Fruit fly (Drosophila melanogaster) whole organism, embryonic: ENCODE measurements around the gene CG32720.

ENCODE experiments used
- Abd-B ChIP-seq: fragments of 200-800 bp; sonication (Bioruptor generic); optimal IDR thresholded peaks from 2 replicates; lab custom pipeline; 2018; ENCODE audit warnings: missing biosample characterization, mild to moderate bottlenecking, missing genetic modification characterization, moderate library complexity
- Adf1 ChIP-seq: fragments of 200-800 bp; sonication (Bioruptor generic); IDR thresholded peaks from 2 replicates; pipeline ENCODE4 v1.3.6; 2022; ENCODE audit warnings: missing biosample characterization, missing genetic modification characterization
- CG10431 ChIP-seq: fragments of 200-800 bp; sonication (Bioruptor generic); optimal IDR thresholded peaks from 3 replicates; lab custom pipeline; 2018; ENCODE audit warnings: missing biosample characterization, mild to moderate bottlenecking, missing genetic modification characterization
- CG10959 ChIP-seq: fragments of 200-800 bp; sonication (Bioruptor generic); IDR thresholded peaks from 2 replicates; pipeline ENCODE4 v1.3.6; 2022; ENCODE audit warnings: missing biosample characterization, missing genetic modification characterization
- CG11398 ChIP-seq: fragments of 200-800 bp; sonication (Bioruptor generic); optimal IDR thresholded peaks from 2 replicates; lab custom pipeline; 2016; ENCODE audit warnings: missing biosample characterization, missing genetic modification characterization
- CG14710 ChIP-seq: fragments of 200-800 bp; sonication (Bioruptor generic); optimal IDR thresholded peaks from 3 replicates; lab custom pipeline; 2019; ENCODE audit warnings: missing biosample characterization, mild to moderate bottlenecking, missing genetic modification characterization, moderate library complexity
- CG15696 ChIP-seq: fragments of 200-800 bp; sonication (Bioruptor generic); optimal IDR thresholded peaks from 2 replicates; lab custom pipeline; 2019; ENCODE audit warnings: missing biosample characterization, mild to moderate bottlenecking, missing genetic modification characterization, moderate library complexity
- CG16813 ChIP-seq: fragments of 200-800 bp; sonication (Bioruptor generic); IDR thresholded peaks from 3 replicates; pipeline ENCODE4 v1.3.6; 2022; ENCODE audit warnings: missing biosample characterization, missing genetic modification characterization; ENCODE audit not compliant: partially characterized antibody
- CG17829 ChIP-seq: fragments of 200-800 bp; optimal IDR thresholded peaks from 2 replicates; lab custom pipeline; 2019; ENCODE audit warnings: missing biosample characterization, mild to moderate bottlenecking, missing genetic modification characterization, moderate library complexity
- CG18262 ChIP-seq: fragments of 200-800 bp; optimal IDR thresholded peaks from 3 replicates; lab custom pipeline; 2019; ENCODE audit warnings: missing biosample characterization, mild to moderate bottlenecking, missing genetic modification characterization, moderate library complexity
- CG18476 ChIP-seq: fragments of 200-800 bp; sonication (Bioruptor generic); optimal IDR thresholded peaks from 2 replicates; lab custom pipeline; 2016; ENCODE audit warnings: missing biosample characterization, mild to moderate bottlenecking, missing genetic modification characterization
- CG2712 ChIP-seq: fragments of 200-800 bp; optimal IDR thresholded peaks from 3 replicates; lab custom pipeline; 2019; ENCODE audit warnings: missing biosample characterization, mild to moderate bottlenecking, missing genetic modification characterization, moderate library complexity
- CG30431 ChIP-seq: fragments of 200-800 bp; sonication (Bioruptor generic); optimal IDR thresholded peaks from 2 replicates; lab custom pipeline; 2017; ENCODE audit warnings: missing biosample characterization, missing genetic modification characterization
- CG34224 ChIP-seq: fragments of 200-800 bp; sonication (Bioruptor generic); IDR thresholded peaks from 3 replicates; pipeline ENCODE4 v1.3.6; 2022; ENCODE audit warnings: missing biosample characterization, missing genetic modification characterization; ENCODE audit not compliant: partially characterized antibody
- CG3847 ChIP-seq: fragments of 200-800 bp; sonication (Bioruptor generic); IDR thresholded peaks from 2 replicates; pipeline ENCODE4 v1.3.6; 2022; ENCODE audit warnings: missing biosample characterization, missing genetic modification characterization
- CG3995 ChIP-seq: fragments of 200-800 bp; sonication (Bioruptor generic); optimal IDR thresholded peaks from 3 replicates; lab custom pipeline; 2016; ENCODE audit warnings: missing biosample characterization, missing genetic modification characterization
- CG7556 ChIP-seq: fragments of 200-800 bp; sonication (Bioruptor generic); optimal IDR thresholded peaks from 2 replicates; lab custom pipeline; 2017; ENCODE audit warnings: missing biosample characterization, mild to moderate bottlenecking, missing genetic modification characterization
- CG8924 ChIP-seq: fragments of 200-800 bp; optimal IDR thresholded peaks from 3 replicates; lab custom pipeline; 2019; ENCODE audit warnings: missing biosample characterization, mild to moderate bottlenecking, missing genetic modification characterization, moderate library complexity
- CG9727 ChIP-seq: fragments of 200-800 bp; sonication (Bioruptor generic); optimal IDR thresholded peaks from 3 replicates; lab custom pipeline; 2017; ENCODE audit warnings: missing biosample characterization, mild to moderate bottlenecking, missing genetic modification characterization
- CoRest ChIP-seq: fragments of 200-800 bp; sonication (Bioruptor generic); optimal IDR thresholded peaks from 3 replicates; lab custom pipeline; 2018; ENCODE audit warnings: missing biosample characterization, mild to moderate bottlenecking, missing genetic modification characterization, moderate library complexity
- D19A ChIP-seq: fragments of 200-800 bp; optimal IDR thresholded peaks from 3 replicates; lab custom pipeline; 2019; ENCODE audit warnings: missing biosample characterization, mild to moderate bottlenecking, missing genetic modification characterization, moderate library complexity
- Dad ChIP-seq: fragments of 200-800 bp; sonication (Bioruptor generic); optimal IDR thresholded peaks from 3 replicates; lab custom pipeline; 2016; ENCODE audit warnings: missing biosample characterization, missing genetic modification characterization
- Dbx ChIP-seq: fragments of 200-800 bp; sonication (Bioruptor generic); IDR thresholded peaks from 3 replicates; pipeline ENCODE4 v1.3.6; 2022; ENCODE audit warnings: missing biosample characterization, missing genetic modification characterization
- Doc2 ChIP-seq: fragments of 200-800 bp; sonication (Bioruptor generic); IDR thresholded peaks from 2 replicates; pipeline ENCODE4 v1.3.6; 2022; ENCODE audit warnings: missing biosample characterization, missing genetic modification characterization
- Doc3 ChIP-seq: fragments of 200-800 bp; sonication (Bioruptor generic); IDR thresholded peaks from 3 replicates; pipeline ENCODE4 v1.3.6; 2022; ENCODE audit warnings: missing biosample characterization, missing genetic modification characterization; ENCODE audit not compliant: partially characterized antibody
- Fer1 ChIP-seq: fragments of 200-800 bp; sonication (Bioruptor generic); optimal IDR thresholded peaks from 2 replicates; lab custom pipeline; 2017; ENCODE audit warnings: missing biosample characterization, mild to moderate bottlenecking, missing genetic modification characterization
- Hr3 ChIP-seq: fragments of 200-800 bp; sonication (Bioruptor generic); optimal IDR thresholded peaks from 3 replicates; lab custom pipeline; 2016; ENCODE audit warnings: missing biosample characterization, missing genetic modification characterization
- Oli ChIP-seq: fragments of 200-800 bp; sonication (Bioruptor generic); optimal IDR thresholded peaks from 2 replicates; lab custom pipeline; 2018; ENCODE audit warnings: missing biosample characterization, mild to moderate bottlenecking, missing genetic modification characterization, moderate library complexity
- Ptx1 ChIP-seq: fragments of 200-800 bp; sonication (Bioruptor generic); IDR thresholded peaks from 2 replicates; pipeline ENCODE4 v1.3.6; 2022; ENCODE audit warnings: missing biosample characterization, missing genetic modification characterization
- Sox102F ChIP-seq: fragments of 200-800 bp; sonication (Bioruptor generic); optimal IDR thresholded peaks from 2 replicates; lab custom pipeline; 2018; ENCODE audit warnings: missing biosample characterization, mild to moderate bottlenecking, missing genetic modification characterization, moderate library complexity
- ara ChIP-seq: fragments of 200-800 bp; sonication (Bioruptor generic); IDR thresholded peaks from 2 replicates; pipeline ENCODE4 v1.3.6; 2022; ENCODE audit warnings: missing biosample characterization, missing genetic modification characterization
- ci ChIP-seq: fragments of 200-800 bp; sonication (Bioruptor generic); IDR thresholded peaks from 3 replicates; pipeline ENCODE4 v1.3.6; 2022; ENCODE audit warnings: missing biosample characterization, missing genetic modification characterization
- dan ChIP-seq: fragments of 200-800 bp; sonication (Bioruptor generic); IDR thresholded peaks from 2 replicates; pipeline ENCODE4 v1.3.6; 2022; ENCODE audit warnings: missing biosample characterization, missing genetic modification characterization
- dmrt99B ChIP-seq: fragments of 200-800 bp; sonication (Bioruptor generic); optimal IDR thresholded peaks from 2 replicates; lab custom pipeline; 2018; ENCODE audit warnings: missing biosample characterization, mild to moderate bottlenecking, missing genetic modification characterization, moderate library complexity
- fd96Cb ChIP-seq: fragments of 200-800 bp; sonication (Bioruptor generic); optimal IDR thresholded peaks from 2 replicates; lab custom pipeline; 2018; ENCODE audit warnings: missing biosample characterization, mild to moderate bottlenecking, missing genetic modification characterization, moderate library complexity
- gcm ChIP-seq: fragments of 200-800 bp; sonication (Bioruptor generic); optimal IDR thresholded peaks from 2 replicates; lab custom pipeline; 2019; ENCODE audit warnings: missing biosample characterization, mild to moderate bottlenecking, missing genetic modification characterization, moderate library complexity
- gem ChIP-seq: fragments of 200-800 bp; sonication (Bioruptor generic); optimal IDR thresholded peaks from 2 replicates; lab custom pipeline; 2019; ENCODE audit warnings: missing biosample characterization, mild to moderate bottlenecking, missing genetic modification characterization, moderate library complexity
- grau ChIP-seq: fragments of 200-800 bp; optimal IDR thresholded peaks from 3 replicates; lab custom pipeline; 2019; ENCODE audit warnings: missing biosample characterization, mild to moderate bottlenecking, missing genetic modification characterization, moderate library complexity
- gsb-n ChIP-seq: fragments of 200-800 bp; sonication (Bioruptor generic); optimal IDR thresholded peaks from 3 replicates; lab custom pipeline; 2018; ENCODE audit warnings: missing biosample characterization, mild to moderate bottlenecking, missing genetic modification characterization
- gt ChIP-seq: fragments of 200-800 bp; sonication (Bioruptor generic); IDR thresholded peaks from 2 replicates; pipeline ENCODE4 v1.3.6; 2022; ENCODE audit warnings: missing biosample characterization, missing genetic modification characterization
- h ChIP-seq: fragments of >200 bp; optimal IDR thresholded peaks from 2 replicates; lab custom pipeline; 2017
- knrl ChIP-seq: fragments of 200-800 bp; sonication (Bioruptor generic); IDR thresholded peaks from 3 replicates; pipeline ENCODE4 v1.3.6; 2022; ENCODE audit warnings: missing biosample characterization, missing genetic modification characterization; ENCODE audit not compliant: partially characterized antibody
- mam ChIP-seq: fragments of 200-800 bp; sonication (Bioruptor generic); optimal IDR thresholded peaks from 3 replicates; lab custom pipeline; 2016; ENCODE audit warnings: missing biosample characterization, missing genetic modification characterization
- nmo ChIP-seq: fragments of 200-800 bp; sonication (Bioruptor generic); optimal IDR thresholded peaks from 2 replicates; lab custom pipeline; 2018; ENCODE audit warnings: missing biosample characterization, mild to moderate bottlenecking, missing genetic modification characterization, moderate library complexity
- phol ChIP-seq: fragments of 200-800 bp; sonication (Bioruptor generic); optimal IDR thresholded peaks from 3 replicates; lab custom pipeline; 2018; ENCODE audit warnings: missing biosample characterization, mild to moderate bottlenecking, missing genetic modification characterization, moderate library complexity
- prd ChIP-seq, 3 experiments: fragments of >200 bp in 2 of 3; fragments of 200-800 bp in 1 of 3; sonication (Bioruptor generic) in 1 of 3; optimal IDR thresholded peaks in 2 of 3; IDR thresholded peaks in 1 of 3; 2 replicates in 2 of 3; 3 replicates in 1 of 3; pipeline versions ENCODE4 v1.3.6 to Lab custom; 2017 to 2022; ENCODE audit warnings: missing biosample characterization in 1 of 3, missing genetic modification characterization in 1 of 3
- rib ChIP-seq: fragments of 200-800 bp; sonication (Bioruptor generic); IDR thresholded peaks from 2 replicates; pipeline ENCODE4 v1.3.6; 2022; ENCODE audit warnings: missing biosample characterization, missing genetic modification characterization
- sob ChIP-seq: fragments of 200-800 bp; sonication (Bioruptor generic); IDR thresholded peaks from 2 replicates; pipeline ENCODE4 v1.3.6; 2022; ENCODE audit warnings: missing biosample characterization, missing genetic modification characterization
- tgo ChIP-seq: fragments of 200-800 bp; sonication (Bioruptor generic); IDR thresholded peaks from 3 replicates; pipeline ENCODE4 v1.3.6; 2022; ENCODE audit warnings: missing biosample characterization, missing genetic modification characterization
- twi ChIP-seq: fragments of 200-800 bp; optimal IDR thresholded peaks from 2 replicates; lab custom pipeline; 2019; ENCODE audit warnings: missing biosample characterization, mild to moderate bottlenecking, missing genetic modification characterization, moderate library complexity
- wor ChIP-seq: fragments of 200-800 bp; sonication (Bioruptor generic); IDR thresholded peaks from 2 replicates; pipeline ENCODE4 v1.3.6; 2022; ENCODE audit warnings: missing biosample characterization, missing genetic modification characterization

The CG32720 gene

dm6 chrX:7534864-7535263 is 1.9 kb downstream of the CG32720 start (continued):
- TF ChIP-seq CG11398 (no peak), CG7556 (GFP tag; lab: Kevin White, UChicago) (peak; percentile 20), grau (tag; lab: Kevin White, UChicago) (peak; percentile 28), Abd-B (GFP tag; lab: Kevin White, UChicago) (no peak), Dad (GFP tag; lab: Kevin White, UChicago) (no peak), gt (GFP tag; lab: Robert Waterston, UW) (no peak), CG2712 (peak; percentile 62), Ptx1 (GFP tag; lab: Robert Waterston, UW) (peak; percentile 41; the same call in 1 of the 2 replicates), wor (GFP tag; lab: Robert Waterston, UW) (no peak), CG34224 (GFP tag; lab: Robert Waterston, UW) (no peak), gem (tag; lab: Kevin White, UChicago) (peak; percentile 62), ci (peak; percentile 60; the same call in 1 of the 3 replicates), gcm (GFP tag; lab: Kevin White, UChicago) (peak; percentile 6), CoRest (tag; lab: Kevin White, UChicago) (peak; percentile 21), Fer1 (no peak), fd96Cb (tag; lab: Kevin White, UChicago) (peak; percentile 38), knrl (GFP tag; lab: Robert Waterston, UW) (no peak), dmrt99B (tag; lab: Kevin White, UChicago) (peak; percentile 35), CG10959 (no peak), Doc3 (no peak), CG18262 (peak; percentile 62), D19A (tag; lab: Kevin White, UChicago) (peak; percentile 45), dan (no peak), CG8924 (tag; lab: Kevin White, UChicago) (peak; percentile 10), nmo (peak; percentile 50), CG15696 (tag; lab: Kevin White, UChicago) (no peak), Dbx (GFP tag; lab: Robert Waterston, UW) (no peak), phol (tag; lab: Kevin White, UChicago) (peak; percentile 44), CG18476 (no peak), CG30431 (GFP tag; lab: Kevin White, UChicago) (no peak), CG9727 (GFP tag; lab: Kevin White, UChicago) (peak; percentile 22), ara (GFP tag; lab: Robert Waterston, UW) (peak; percentile 8; the same call in 1 of the 2 replicates), tgo (GFP tag; lab: Robert Waterston, UW) (0 out of 3 replicates have a peak, but pooled peaks have one; percentile 24), Doc2 (no peak), Adf1 (no peak), Hr3 (GFP tag; lab: Kevin White, UChicago) (no peak), gsb-n (tag; lab: Kevin White, UChicago) (no peak), h (no peak), CG16813 (GFP tag; lab: Robert Waterston, UW) (no peak), CG17829 (tag; lab: Kevin White, UChicago) (peak; percentile 41), CG3995 (GFP tag; lab: Kevin White, UChicago) (no peak), prd (optimal IDR thresholded peaks at IDR 0.05; lab: Kevin White, UChicago) (no peak), prd (GFP tag; IDR thresholded peaks at IDR 0.05; lab: Robert Waterston, UW) (peak; percentile 45; the same call in 1 of the 3 replicates), mam (GFP tag; lab: Kevin White, UChicago) (no peak), rib (no peak), CG14710 (tag; lab: Kevin White, UChicago) (peak; percentile 42), twi (no peak), CG10431 (no peak), sob (GFP tag; lab: Robert Waterston, UW) (no peak), Sox102F (GFP tag; lab: Kevin White, UChicago) (peak; percentile 50), CG3847 (GFP tag; lab: Robert Waterston, UW) (no peak), Oli (tag; lab: Kevin White, UChicago) (peak; percentile 39)
